Fruit fly (Drosophila melanogaster) Kc167 (cell line): ENCODE data around the gene kraken.

ENCODE experiments used
- h ChIP-seq: fragments of >200 bp; optimal IDR thresholded peaks from 3 replicates; lab custom pipeline; 2018; ENCODE audit warnings: missing external identifiers
- insv ChIP-seq: fragments of >200 bp; optimal IDR thresholded peaks from 3 replicates; lab custom pipeline; 2018; ENCODE audit warnings: missing external identifiers
- psq ChIP-seq: fragments of >200 bp; optimal IDR thresholded peaks from 2 replicates; lab custom pipeline; 2017; ENCODE audit warnings: missing external identifiers
- ttk ChIP-seq: sonication (Bioruptor generic); optimal IDR thresholded peaks from 2 replicates; lab custom pipeline; 2017; ENCODE audit warnings: missing external identifiers

DNA sequence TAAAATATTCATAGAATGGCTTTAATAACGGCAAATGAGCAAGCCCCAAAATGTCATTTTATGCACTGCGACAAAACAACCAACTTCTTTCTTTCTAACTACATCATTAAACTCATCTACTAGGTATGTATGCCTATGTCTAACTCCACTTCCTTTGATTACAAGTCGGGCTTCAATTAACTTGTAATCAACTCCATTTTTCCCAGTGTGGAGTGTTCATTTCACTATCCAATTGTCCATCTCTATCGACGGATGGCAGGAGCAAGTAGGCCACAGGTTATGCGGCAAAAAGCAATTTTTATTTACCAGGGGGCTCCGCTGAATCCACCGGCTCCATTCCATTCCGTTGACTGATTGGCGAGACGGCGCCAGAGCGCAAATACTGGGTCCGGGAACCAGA, 51.2 kb downstream of the kraken start:
- TF ChIP-seq h (lab: Kevin White, UChicago), result no peak
- no peak for TF ChIP-seq psq (lab: Kevin White, UChicago)
- TF ChIP-seq ttk (lab: Kevin White, UChicago), result no peak
- no peak for TF ChIP-seq insv (lab: Kevin White, UChicago)
